Fruit fly (Drosophila melanogaster): ENCODE measurements around the gene Ect3.

Gene Ect3

dm6 chr3R:11967262-11968029 is 31.6 kb upstream of the Ect3 start, which contains the start of the genes CG12213 and GC1 (continued):
- TF ChIP-seq CG6689 (GFP tag; IDR thresholded peaks at IDR 0.05) (no peak), run (tag; optimal IDR thresholded peaks at IDR 0.05) (peak; percentile 0), CG32772 (GFP tag; IDR thresholded peaks at IDR 0.05) (no peak), crp (GFP tag; optimal IDR thresholded peaks at IDR 0.05) (peak in 1 of 2 experiments; percentile 48), gfzf (GFP tag; optimal IDR thresholded peaks at IDR 0.05) (peak; percentile 93), maf-S (GFP tag; optimal IDR thresholded peaks at IDR 0.05) (no peak), CG2202 (tag; optimal IDR thresholded peaks at IDR 0.05) (no peak), slou (GFP tag; optimal IDR thresholded peaks at IDR 0.05) (no peak), Meics (GFP tag; optimal IDR thresholded peaks at IDR 0.05) (no peak), CG1792 (GFP tag; optimal IDR thresholded peaks at IDR 0.05) (no peak), CG11695 (GFP tag; IDR thresholded peaks at IDR 0.05) (no peak), dmrt99B (tag; optimal IDR thresholded peaks at IDR 0.05) (no peak), jing (GFP tag; optimal IDR thresholded peaks at IDR 0.05) (no peak), inv (GFP tag; IDR thresholded peaks at IDR 0.05; ENCODE audit: partially characterized antibody) (peak; percentile 99), CG10274 (GFP tag; optimal IDR thresholded peaks at IDR 0.05) (no peak), Atf-2 (GFP tag; optimal IDR thresholded peaks at IDR 0.05) (no peak), CG4360 (GFP tag; IDR thresholded peaks at IDR 0.05) (no peak), CG2199 (GFP tag; IDR thresholded peaks at IDR 0.05) (no peak), CG7372 (GFP tag; IDR thresholded peaks at IDR 0.05) (no peak), CG2678 (tag; optimal IDR thresholded peaks at IDR 0.05) (peak; percentile 11), sna (GFP tag; IDR thresholded peaks at IDR 0.05; ENCODE audit: partially characterized antibody) (peak; percentile 99), Abd-B (GFP tag; optimal IDR thresholded peaks at IDR 0.05) (no peak), toy (GFP tag; IDR thresholded peaks at IDR 0.05) (no peak), Mrtf (GFP tag; IDR thresholded peaks at IDR 0.05) (no peak), CG4854 (GFP tag; optimal IDR thresholded peaks at IDR 0.05) (peak; percentile 45), unpg (GFP tag; optimal IDR thresholded peaks at IDR 0.05) (no peak), ttk (GFP tag; IDR thresholded peaks at IDR 0.05) (no peak), CG8924 (tag; optimal IDR thresholded peaks at IDR 0.05) (peak; percentile 84), jumu (GFP tag; optimal IDR thresholded peaks at IDR 0.05) (no peak), btn (GFP tag; optimal IDR thresholded peaks at IDR 0.05) (no peak), Oli (tag; optimal IDR thresholded peaks at IDR 0.05) (no peak), cas (GFP tag; IDR thresholded peaks at IDR 0.05) (no peak), pho (GFP tag; optimal IDR thresholded peaks at IDR 0.05) (no peak), Lhr (GFP tag; optimal IDR thresholded peaks at IDR 0.05) (peak; percentile 80), Lim3 (GFP tag; IDR thresholded peaks at IDR 0.05) (no peak), CG17829 (tag; optimal IDR thresholded peaks at IDR 0.05) (peak; percentile 65), al (GFP tag; IDR thresholded peaks at IDR 0.05) (0 out of 2 replicates have a peak, but pooled peaks have one; percentile 17), pan (optimal IDR thresholded peaks at IDR 0.05) (no peak), pan (GFP tag; optimal IDR thresholded peaks at IDR 0.05 in 1 of 2, IDR thresholded peaks at IDR 0.05 in 1 of 2) (peak in 1 of 2 experiments; percentile 28), br (optimal IDR thresholded peaks at IDR 0.05) (no peak), Dref (GFP tag; IDR thresholded peaks at IDR 0.05) (peak; percentile 76), HHEX (GFP tag; optimal IDR thresholded peaks at IDR 0.05) (no peak), CHES-1-like (GFP tag; optimal IDR thresholded peaks at IDR 0.05) (peak; percentile 53), Awh (GFP tag; IDR thresholded peaks at IDR 0.05) (no peak), sens (GFP tag) (peak; percentile 88), CG13296 (GFP tag; optimal IDR thresholded peaks at IDR 0.05) (no peak), CG16779 (GFP tag; IDR thresholded peaks at IDR 0.05) (no peak), stwl (tag; optimal IDR thresholded peaks at IDR 0.05) (peak; percentile 79), ap (GFP tag; IDR thresholded peaks at IDR 0.05) (no peak), Pdp1 (GFP tag; optimal IDR thresholded peaks at IDR 0.05) (no peak), wor (GFP tag; IDR thresholded peaks at IDR 0.05) (no peak)

Data from whole organism, embryonic.